Fruit fly (Drosophila melanogaster) whole organism, embryonic: ENCODE results near the gene r2d2.

Experiments used
- Asciz ChIP-seq: fragments of 200-800 bp; sonication (Bioruptor generic); optimal IDR thresholded peaks from 2 replicates; lab custom pipeline; 2017; ENCODE audit warnings: missing biosample characterization, mild to moderate bottlenecking, missing genetic modification characterization, missing genetic modification reagents
- Awh ChIP-seq: fragments of 200-800 bp; sonication (Bioruptor generic); IDR thresholded peaks from 2 replicates; pipeline ENCODE4, ENCODE4 v1.3.6; 2022; ENCODE audit warnings: missing biosample characterization, missing genetic modification characterization
- B-H2 ChIP-seq: fragments of 200-800 bp; sonication (Bioruptor generic); optimal IDR thresholded peaks from 2 replicates; lab custom pipeline; 2018; ENCODE audit warnings: missing biosample characterization, mild to moderate bottlenecking, missing genetic modification characterization
- CG10274 ChIP-seq: fragments of 200-800 bp; sonication (Bioruptor generic); optimal IDR thresholded peaks from 3 replicates; lab custom pipeline; 2017; ENCODE audit warnings: missing biosample characterization, mild to moderate bottlenecking, missing genetic modification characterization
- CG10431 ChIP-seq: fragments of 200-800 bp; sonication (Bioruptor generic); optimal IDR thresholded peaks from 3 replicates; lab custom pipeline; 2018; ENCODE audit warnings: missing biosample characterization, mild to moderate bottlenecking, missing genetic modification characterization
- CG13123 ChIP-seq: fragments of 200-800 bp; sonication (Bioruptor generic); optimal IDR thresholded peaks from 2 replicates; lab custom pipeline; 2016; ENCODE audit warnings: missing biosample characterization, missing genetic modification characterization
- CG13894 ChIP-seq: fragments of 200-800 bp; sonication (Bioruptor generic); optimal IDR thresholded peaks from 3 replicates; lab custom pipeline; 2018; ENCODE audit warnings: missing biosample characterization, mild to moderate bottlenecking, missing genetic modification characterization, moderate library complexity
- CG1647 ChIP-seq: fragments of 200-800 bp; sonication (Bioruptor generic); optimal IDR thresholded peaks from 3 replicates; lab custom pipeline; 2016; ENCODE audit warnings: missing biosample characterization, missing genetic modification characterization
- CG17361 ChIP-seq: fragments of 200-800 bp; sonication (Bioruptor generic); IDR thresholded peaks from 3 replicates; pipeline ENCODE4 v1.3.6; 2022; ENCODE audit warnings: missing biosample characterization, missing genetic modification characterization
- CG17912 ChIP-seq: fragments of 200-800 bp; sonication (Bioruptor generic); optimal IDR thresholded peaks from 2 replicates; lab custom pipeline; 2018; ENCODE audit warnings: missing biosample characterization, mild to moderate bottlenecking, missing genetic modification characterization
- CG18599 ChIP-seq: fragments of 200-800 bp; sonication (Bioruptor generic); optimal IDR thresholded peaks from 3 replicates; lab custom pipeline; 2017; ENCODE audit warnings: missing biosample characterization, missing genetic modification characterization, mild to moderate bottlenecking, moderate library complexity, missing genetic modification reagents
- CG2120 ChIP-seq: fragments of 200-800 bp; sonication (Bioruptor generic); optimal IDR thresholded peaks from 3 replicates; lab custom pipeline; 2016; ENCODE audit warnings: missing biosample characterization, missing genetic modification characterization
- CG2678 ChIP-seq: fragments of 200-800 bp; sonication (Bioruptor generic); optimal IDR thresholded peaks from 3 replicates; lab custom pipeline; 2019; ENCODE audit warnings: missing biosample characterization, mild to moderate bottlenecking, missing genetic modification characterization, moderate library complexity
- CG3995 ChIP-seq: fragments of 200-800 bp; sonication (Bioruptor generic); optimal IDR thresholded peaks from 3 replicates; lab custom pipeline; 2016; ENCODE audit warnings: missing biosample characterization, missing genetic modification characterization
- CG4328 ChIP-seq: fragments of 200-800 bp; sonication (Bioruptor generic); optimal IDR thresholded peaks from 3 replicates; lab custom pipeline; 2017; ENCODE audit warnings: missing biosample characterization, missing genetic modification reagents, missing genetic modification characterization
- CG6689 ChIP-seq: fragments of 200-800 bp; sonication (Bioruptor generic); IDR thresholded peaks from 2 replicates; pipeline ENCODE4 v1.3.6; 2022; ENCODE audit warnings: missing biosample characterization, missing genetic modification characterization
- CG7963 ChIP-seq: fragments of 200-800 bp; sonication (Bioruptor generic); IDR thresholded peaks from 3 replicates; pipeline ENCODE4 v1.3.6; 2022; ENCODE audit warnings: missing biosample characterization, missing genetic modification characterization; ENCODE audit not compliant: partially characterized antibody
- CG9817 ChIP-seq: fragments of 200-800 bp; sonication (Bioruptor generic); optimal IDR thresholded peaks from 2 replicates; lab custom pipeline; 2018; ENCODE audit warnings: missing biosample characterization, mild to moderate bottlenecking, missing genetic modification characterization, moderate library complexity
- Fer3 ChIP-seq: fragments of 200-800 bp; sonication (Bioruptor generic); optimal IDR thresholded peaks from 2 replicates; lab custom pipeline; 2018; ENCODE audit warnings: missing biosample characterization, mild to moderate bottlenecking, missing genetic modification characterization, moderate library complexity
- Hr51 ChIP-seq, 2 experiments: fragments of 200-800 bp; sonication (Bioruptor generic); optimal IDR thresholded peaks; 2 replicates in 1 of 2; 3 replicates in 1 of 2; lab custom pipeline; 2016 to 2018; ENCODE audit warnings: missing biosample characterization in 2 of 2, missing genetic modification characterization in 2 of 2, mild to moderate bottlenecking in 1 of 2, moderate library complexity in 1 of 2
- Sox100B ChIP-seq: fragments of 200-800 bp; sonication (Bioruptor generic); optimal IDR thresholded peaks from 3 replicates; lab custom pipeline; 2018; ENCODE audit warnings: missing biosample characterization, mild to moderate bottlenecking, missing genetic modification characterization
- Tbp ChIP-seq: fragments of >200 bp; optimal IDR thresholded peaks from 2 replicates; lab custom pipeline; 2018; ENCODE audit warnings: missing biosample characterization, missing genetic modification characterization
- abd-A ChIP-seq: fragments of 200-800 bp; sonication (Bioruptor generic); optimal IDR thresholded peaks from 3 replicates; lab custom pipeline; 2019; ENCODE audit warnings: missing biosample characterization, mild to moderate bottlenecking, missing genetic modification characterization, moderate library complexity
- ara ChIP-seq: fragments of 200-800 bp; sonication (Bioruptor generic); IDR thresholded peaks from 2 replicates; pipeline ENCODE4 v1.3.6; 2022; ENCODE audit warnings: missing biosample characterization, missing genetic modification characterization
- btn ChIP-seq: fragments of 200-800 bp; sonication (Bioruptor generic); optimal IDR thresholded peaks from 2 replicates; lab custom pipeline; 2016; ENCODE audit warnings: missing biosample characterization, missing genetic modification characterization
- crol ChIP-seq: fragments of 200-800 bp; sonication (Bioruptor generic); IDR thresholded peaks from 2 replicates; pipeline ENCODE4 v1.3.6; 2022; ENCODE audit warnings: missing biosample characterization, missing genetic modification characterization
- disco-r ChIP-seq: fragments of 200-800 bp; sonication (Bioruptor generic); optimal IDR thresholded peaks from 2 replicates; lab custom pipeline; 2016; ENCODE audit warnings: missing biosample characterization, missing genetic modification characterization
- eyg ChIP-seq: fragments of 200-800 bp; sonication (Bioruptor generic); optimal IDR thresholded peaks from 3 replicates; lab custom pipeline; 2016; ENCODE audit warnings: missing biosample characterization, missing genetic modification characterization
- fd96Cb ChIP-seq: fragments of 200-800 bp; sonication (Bioruptor generic); optimal IDR thresholded peaks from 2 replicates; lab custom pipeline; 2018; ENCODE audit warnings: missing biosample characterization, mild to moderate bottlenecking, missing genetic modification characterization, moderate library complexity
- gce ChIP-seq: fragments of 200-800 bp; sonication (Bioruptor generic); IDR thresholded peaks from 3 replicates; pipeline ENCODE4 v1.3.6; 2022; ENCODE audit warnings: missing biosample characterization, missing genetic modification characterization
- gem ChIP-seq: fragments of 200-800 bp; sonication (Bioruptor generic); optimal IDR thresholded peaks from 2 replicates; lab custom pipeline; 2019; ENCODE audit warnings: missing biosample characterization, mild to moderate bottlenecking, missing genetic modification characterization, moderate library complexity
- grau ChIP-seq: fragments of 200-800 bp; optimal IDR thresholded peaks from 3 replicates; lab custom pipeline; 2019; ENCODE audit warnings: missing biosample characterization, mild to moderate bottlenecking, missing genetic modification characterization, moderate library complexity
- gsb-n ChIP-seq: fragments of 200-800 bp; sonication (Bioruptor generic); optimal IDR thresholded peaks from 3 replicates; lab custom pipeline; 2018; ENCODE audit warnings: missing biosample characterization, mild to moderate bottlenecking, missing genetic modification characterization
- knrl ChIP-seq: fragments of 200-800 bp; sonication (Bioruptor generic); IDR thresholded peaks from 3 replicates; pipeline ENCODE4 v1.3.6; 2022; ENCODE audit warnings: missing biosample characterization, missing genetic modification characterization; ENCODE audit not compliant: partially characterized antibody
- luna ChIP-seq: fragments of 200-800 bp; sonication (Bioruptor generic); optimal IDR thresholded peaks from 2 replicates; lab custom pipeline; 2016; ENCODE audit warnings: missing biosample characterization, missing genetic modification characterization
- pan ChIP-seq, 4 experiments: fragments of >200 bp in 3 of 4; fragments of 200-800 bp in 1 of 4; sonication (Bioruptor generic) in 1 of 4; optimal IDR thresholded peaks in 3 of 4; IDR thresholded peaks in 1 of 4; 2 replicates each; pipeline versions ENCODE4 v1.3.6 to Lab custom; 2017 to 2022; ENCODE audit warnings: missing biosample characterization in 2 of 4, missing genetic modification characterization in 2 of 4, mixed read lengths in 1 of 4
- pros ChIP-seq: fragments of 200-800 bp; sonication (Bioruptor generic); optimal IDR thresholded peaks from 3 replicates; lab custom pipeline; 2019; ENCODE audit warnings: missing biosample characterization, mild to moderate bottlenecking, missing genetic modification characterization, moderate library complexity
- pzg ChIP-seq: fragments of 200-800 bp; sonication (Bioruptor generic); optimal IDR thresholded peaks from 3 replicates; lab custom pipeline; 2018; ENCODE audit warnings: missing biosample characterization, mild to moderate bottlenecking, missing genetic modification characterization, moderate library complexity
- rib ChIP-seq: fragments of 200-800 bp; sonication (Bioruptor generic); IDR thresholded peaks from 2 replicates; pipeline ENCODE4 v1.3.6; 2022; ENCODE audit warnings: missing biosample characterization, missing genetic modification characterization
- row ChIP-seq: fragments of 200-800 bp; sonication (Bioruptor generic); IDR thresholded peaks from 3 replicates; pipeline ENCODE4 v1.3.6; 2022; ENCODE audit warnings: missing biosample characterization, missing genetic modification characterization
- sc ChIP-seq, 3 experiments: fragments of >200 bp in 2 of 3; fragments of 200-800 bp in 1 of 3; sonication (Bioruptor generic) in 1 of 3; optimal IDR thresholded peaks; 2 replicates in 2 of 3; 3 replicates in 1 of 3; lab custom pipeline; 2017; ENCODE audit warnings: mild to moderate bottlenecking in 1 of 3, missing biosample characterization in 1 of 3, missing genetic modification characterization in 1 of 3, missing genetic modification reagents in 1 of 3
- sens ChIP-seq: fragments of 200-800 bp; sonication (Bioruptor generic); peaks from one replicate; lab custom pipeline; 2016; ENCODE audit warnings: missing biosample characterization, missing genetic modification characterization
- sob ChIP-seq: fragments of 200-800 bp; sonication (Bioruptor generic); IDR thresholded peaks from 2 replicates; pipeline ENCODE4 v1.3.6; 2022; ENCODE audit warnings: missing biosample characterization, missing genetic modification characterization
- sqz ChIP-seq: fragments of 200-800 bp; sonication (Bioruptor generic); optimal IDR thresholded peaks from 3 replicates; lab custom pipeline; 2018; ENCODE audit warnings: missing biosample characterization, mild to moderate bottlenecking, missing genetic modification characterization
- usp ChIP-seq: fragments of >200 bp; optimal IDR thresholded peaks from 2 replicates; lab custom pipeline; 2017; ENCODE audit warnings: missing biosample characterization, missing genetic modification characterization
- vvl ChIP-seq: fragments of 200-800 bp; sonication (Bioruptor generic); IDR thresholded peaks from 2 replicates; pipeline ENCODE4 v1.3.6; 2022; ENCODE audit warnings: missing biosample characterization, missing genetic modification characterization

Gene r2d2

DNA sequence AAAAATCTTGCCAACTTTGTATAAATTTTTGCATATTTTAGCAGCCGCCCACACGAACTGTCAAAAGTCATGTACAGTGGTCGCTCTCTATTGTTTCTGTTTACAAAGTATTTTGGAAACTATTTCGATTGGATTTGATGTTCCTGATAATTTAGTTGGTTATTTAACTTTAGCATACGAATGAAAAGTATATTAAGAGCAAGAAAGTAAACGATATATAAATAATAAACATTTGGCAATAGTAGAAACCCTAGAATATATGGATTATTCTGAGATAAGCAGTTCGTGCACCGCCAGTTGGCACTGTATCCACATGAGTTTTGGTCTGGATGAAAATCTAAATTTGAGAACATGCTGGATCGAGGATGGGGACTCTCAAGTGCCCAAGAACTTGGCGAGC is 33.3 kb downstream of the r2d2 start:
- TF ChIP-seq Hr51 (GFP tag; optimal IDR thresholded peaks at IDR 0.05; lab: Kevin White, UChicago): peak in 1 of 2 experiments; percentile 37
- no peak for TF ChIP-seq Asciz
- no peak for TF ChIP-seq CG7963
- TF ChIP-seq luna: no peak
- TF ChIP-seq B-H2 (GFP tag; lab: Kevin White, UChicago): no peak
- no peak for TF ChIP-seq gsb-n
- TF ChIP-seq crol (GFP tag; lab: Robert Waterston, UW): no peak
- no peak for TF ChIP-seq disco-r (GFP tag; lab: Kevin White, UChicago)
- TF ChIP-seq ara (GFP tag; lab: Robert Waterston, UW): no peak
- no peak for TF ChIP-seq fd96Cb (tag; lab: Kevin White, UChicago)
- TF ChIP-seq CG4328 (GFP tag; lab: Kevin White, UChicago): no peak
- no peak; the same call in 1 of the 2 replicates for TF ChIP-seq rib (GFP tag; lab: Robert Waterston, UW)
- TF ChIP-seq CG10431 (GFP tag; lab: Kevin White, UChicago): no peak
- TF ChIP-seq abd-A (tag; lab: Kevin White, UChicago): no peak
- peak; percentile 16 for TF ChIP-seq gem (tag; lab: Kevin White, UChicago)
- TF ChIP-seq usp (GFP tag; lab: Kevin White, UChicago): no peak
- TF ChIP-seq sob (GFP tag; lab: Robert Waterston, UW): no peak
- TF ChIP-seq pan (optimal IDR thresholded peaks at IDR 0.05; lab: Kevin White, UChicago): no peak
- no peak for TF ChIP-seq pan (GFP tag; optimal IDR thresholded peaks at IDR 0.05 in 1 of 2, IDR thresholded peaks at IDR 0.05 in 1 of 2)
- peak; percentile 30 for TF ChIP-seq CG18599 (GFP tag; lab: Kevin White, UChicago)
- no peak for TF ChIP-seq CG13894 (tag; lab: Kevin White, UChicago)
- no peak for TF ChIP-seq CG9817 (tag; lab: Kevin White, UChicago)
- no peak for TF ChIP-seq CG10274 (GFP tag; lab: Kevin White, UChicago)
- peak; percentile 16 for TF ChIP-seq CG2678 (tag; lab: Kevin White, UChicago)
- TF ChIP-seq Fer3 (tag; lab: Kevin White, UChicago): no peak
- no peak for TF ChIP-seq CG17912 (GFP tag; lab: Kevin White, UChicago)
- peak; percentile 75 for TF ChIP-seq sens (GFP tag; lab: Kevin White, UChicago)
- TF ChIP-seq sc (optimal IDR thresholded peaks at IDR 0.05; lab: Kevin White, UChicago): no peak
- no peak for TF ChIP-seq sc (GFP tag; optimal IDR thresholded peaks at IDR 0.05; lab: Kevin White, UChicago)
- no peak for TF ChIP-seq Sox100B (GFP tag; lab: Kevin White, UChicago)
- TF ChIP-seq CG3995: no peak
- no peak for TF ChIP-seq btn (GFP tag; lab: Kevin White, UChicago)
- 0 out of 3 replicates have a peak, but pooled peaks have one; percentile 13 for TF ChIP-seq CG17361
- TF ChIP-seq grau (tag; lab: Kevin White, UChicago): peak; percentile 72
- no peak for TF ChIP-seq CG13123
- no peak for TF ChIP-seq CG1647 (GFP tag; lab: Kevin White, UChicago)
- TF ChIP-seq row (GFP tag; lab: Robert Waterston, UW): peak; percentile 54
- TF ChIP-seq eyg (GFP tag; lab: Kevin White, UChicago): no peak
- no peak for TF ChIP-seq pzg (GFP tag; lab: Kevin White, UChicago)
- no peak for TF ChIP-seq Tbp
- 0 out of 2 replicates have a peak, but pooled peaks have one; percentile 13 for TF ChIP-seq CG6689
- no peak for TF ChIP-seq knrl (GFP tag; lab: Robert Waterston, UW)
- TF ChIP-seq vvl: 0 out of 2 replicates have a peak, but pooled peaks have one; percentile 8
- no peak for TF ChIP-seq pros (GFP tag; lab: Kevin White, UChicago)
- TF ChIP-seq gce (GFP tag; lab: Robert Waterston, UW): no peak
- TF ChIP-seq CG2120 (GFP tag; lab: Kevin White, UChicago): peak; percentile 32
- TF ChIP-seq sqz (GFP tag; lab: Kevin White, UChicago): no peak
- TF ChIP-seq Awh (GFP tag; lab: Robert Waterston, UW): no peak
